Worm (Caenorhabditis elegans) whole organism, early embryonic: ENCODE results near the gene ztf-28.
A peak's percentile ranks its signal among the peaks of the same experiment; 100 is the strongest.
"Not testable (repeated sequence)": the region's sequence is repeated elsewhere in the genome, so short reads cannot be mapped to it uniquely, and the experiment has no call there.

Source experiments
- B0310.2 ChIP-seq: sonication (generic microtip); optimal IDR thresholded peaks from 2 replicates; lab custom pipeline; 2016; ENCODE audit warnings: mild to moderate bottlenecking, missing genetic modification characterization, missing compliant biosample characterization
- F13C5.2 ChIP-seq: sonication (generic microtip); optimal IDR thresholded peaks from 2 replicates; lab custom pipeline; 2017; ENCODE audit warnings: mild to moderate bottlenecking, missing genetic modification characterization, inconsistent platforms, missing compliant biosample characterization
- aly-1 ChIP-seq: sonication (generic microtip); optimal IDR thresholded peaks from 2 replicates; lab custom pipeline; 2016; ENCODE audit warnings: missing genetic modification characterization, missing compliant biosample characterization
- ama-1 ChIP-seq: fragments of 150-350 bp; optimal IDR thresholded peaks from 2 replicates; lab custom pipeline; 2014
- ceh-13 ChIP-seq: fragments of 200-800 bp; sonication (Bioruptor generic); optimal IDR thresholded peaks from 2 replicates; lab custom pipeline; 2018; ENCODE audit warnings: mild to moderate bottlenecking, missing genetic modification characterization, missing compliant biosample characterization
- ceh-36 ChIP-seq: sonication (generic microtip); optimal IDR thresholded peaks from 2 replicates; lab custom pipeline; 2016; ENCODE audit warnings: missing genetic modification characterization, inconsistent platforms, missing compliant biosample characterization
- ets-7 ChIP-seq: sonication (generic microtip); optimal IDR thresholded peaks from 2 replicates; lab custom pipeline; 2016; ENCODE audit warnings: missing genotype, missing genetic modification characterization, missing compliant biosample characterization
- flt-1 ChIP-seq: fragments of 200-800 bp; sonication (Bioruptor generic); IDR thresholded peaks from 2 replicates; pipeline ENCODE4 v1.3.6; 2022; ENCODE audit warnings: missing genetic modification characterization, missing compliant biosample characterization
- hmbx-1 ChIP-seq: sonication (generic microtip); optimal IDR thresholded peaks from 2 replicates; lab custom pipeline; 2016; ENCODE audit warnings: mild to moderate bottlenecking, missing genetic modification characterization, missing compliant biosample characterization
- hmg-4 ChIP-seq: fragments of 200-800 bp; sonication (Bioruptor generic); optimal IDR thresholded peaks from 2 replicates; lab custom pipeline; 2018; ENCODE audit warnings: mild to moderate bottlenecking, missing genetic modification characterization, missing compliant biosample characterization
- hnd-1 ChIP-seq: sonication (generic microtip); optimal IDR thresholded peaks from 2 replicates; lab custom pipeline; 2016; ENCODE audit warnings: missing genetic modification characterization, missing compliant biosample characterization
- pes-1 ChIP-seq: fragments of 200-800 bp; sonication (Bioruptor generic); IDR thresholded peaks from 2 replicates; pipeline ENCODE4 v1.3.6; 2022; ENCODE audit warnings: missing genetic modification reagents, missing genetic modification characterization, missing compliant biosample characterization
- scrt-1 ChIP-seq: fragments of 200-800 bp; sonication (Bioruptor generic); IDR thresholded peaks from 2 replicates; pipeline ENCODE4 v1.3.6; 2022; ENCODE audit warnings: missing genetic modification characterization, missing compliant biosample characterization
- sea-1 ChIP-seq: fragments of 200-800 bp; sonication (Bioruptor generic); conservative IDR thresholded peaks from 2 replicates; pipeline ENCODE4 v1.3.6; 2022; ENCODE audit warnings: missing genetic modification characterization, missing compliant biosample characterization
- tbx-11 ChIP-seq: fragments of 200-800 bp; sonication (Bioruptor generic); IDR thresholded peaks from 2 replicates; pipeline ENCODE4 v1.3.6; 2022; ENCODE audit warnings: missing genetic modification characterization, missing compliant biosample characterization
- tbx-37 ChIP-seq: fragments of 200-800 bp; sonication (Bioruptor generic); conservative IDR thresholded peaks from 2 replicates; pipeline ENCODE4 v1.3.6; 2022; ENCODE audit warnings: missing genetic modification reagents, missing genetic modification characterization, missing compliant biosample characterization
- tra-4 ChIP-seq: sonication (generic microtip); optimal IDR thresholded peaks from 2 replicates; lab custom pipeline; 2017; ENCODE audit warnings: missing genetic modification characterization, missing compliant biosample characterization

ztf-28 gene

DNA sequence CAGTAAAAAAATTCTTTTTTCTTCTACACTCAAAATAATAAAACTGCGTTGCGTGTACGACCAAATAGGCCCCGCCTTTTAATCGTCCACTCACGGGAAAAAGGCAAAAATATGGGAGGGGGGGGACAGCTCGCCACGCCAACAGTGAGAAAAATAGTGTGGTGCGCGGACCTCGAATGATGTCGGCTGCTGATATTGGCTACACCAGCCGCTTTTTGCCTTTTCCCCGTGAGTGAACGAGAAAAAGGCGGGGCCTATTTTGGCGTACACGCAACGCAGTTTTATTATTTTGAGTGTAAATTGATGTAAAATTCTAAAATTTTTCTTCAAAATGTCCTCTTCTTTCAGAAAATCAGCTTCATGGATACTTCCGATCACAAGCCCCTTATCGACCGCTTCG, at the start of gene ztf-28:
ztf-28 (plus strand) TSS at position 349 of the 400 bp plus-strand sequence.
- not testable (repeated sequence) for TF ChIP-seq ama-1 (lab: Kevin White, UChicago); B0310.2 (tag; lab: Kevin White, UChicago); hmg-4 (GFP tag; lab: Kevin White, UChicago)

DNA sequence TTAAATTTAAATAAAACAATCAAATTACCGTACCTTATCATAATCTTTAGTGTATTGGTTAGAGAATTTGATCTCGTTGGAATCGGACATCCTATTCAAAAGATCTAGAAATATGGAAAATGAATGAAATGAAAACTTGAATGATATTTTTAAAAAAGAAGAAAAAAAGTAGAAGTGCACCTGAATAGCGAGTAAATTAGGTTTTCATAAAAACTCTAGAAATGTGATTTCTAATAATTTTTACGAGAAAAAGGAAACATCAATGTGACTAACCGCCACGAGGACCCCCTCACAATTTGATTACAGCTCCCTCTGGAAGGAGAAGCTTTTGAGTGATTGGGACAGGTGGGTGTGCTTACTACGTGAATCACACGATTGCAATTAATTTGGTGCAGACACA, 44.5 kb upstream of the ztf-28 start, which contains the start of gene Y40B10A.5:
Y40B10A.5 (minus strand) TSS at position 101 of the 400 bp plus-strand sequence.
- TF ChIP-seq ceh-36 (tag; lab: Kevin White, UChicago) (no peak), ceh-13 (GFP tag; lab: Kevin White, UChicago) (no peak), pes-1 (GFP tag; lab: Robert Waterston, UW) (no peak), hmg-4 (GFP tag; lab: Kevin White, UChicago) (no peak), tbx-37 (GFP tag; lab: Robert Waterston, UW) (no peak), tra-4 (no peak), scrt-1 (no peak), sea-1 (no peak), F13C5.2 (tag; lab: Kevin White, UChicago) (no peak), tbx-11 (GFP tag; lab: Robert Waterston, UW) (no peak), aly-1 (no peak), hnd-1 (no peak), ets-7 (tag; lab: Kevin White, UChicago) (no peak)

DNA sequence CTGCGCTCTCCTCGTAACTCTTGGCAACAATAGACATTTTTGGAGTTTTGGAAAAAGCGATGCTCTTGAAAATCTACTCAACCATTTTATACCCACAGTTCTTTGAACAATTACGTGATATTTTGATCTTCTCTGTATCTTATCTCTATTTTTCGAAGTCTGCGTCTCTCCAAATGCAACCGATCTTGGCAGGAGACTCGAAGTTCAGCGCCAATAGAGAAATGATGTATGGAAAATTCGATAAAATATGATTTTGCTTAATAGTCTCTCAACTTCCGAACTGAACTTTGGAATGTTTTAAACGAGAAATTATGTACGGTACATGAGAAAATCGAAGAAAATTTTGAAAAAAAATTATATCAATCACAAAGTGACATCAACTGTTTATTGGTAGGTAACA, 40.3 kb upstream of the ztf-28 start, which contains the start of gene comt-4:
comt-4 (minus strand) TSS at position 50 of the 400 bp plus-strand sequence.
- no peak for TF ChIP-seq hnd-1
- no peak for TF ChIP-seq ceh-36 (tag; lab: Kevin White, UChicago)
- no peak for TF ChIP-seq tbx-11 (GFP tag; lab: Robert Waterston, UW)
- no peak for TF ChIP-seq ama-1 (lab: Kevin White, UChicago)

DNA sequence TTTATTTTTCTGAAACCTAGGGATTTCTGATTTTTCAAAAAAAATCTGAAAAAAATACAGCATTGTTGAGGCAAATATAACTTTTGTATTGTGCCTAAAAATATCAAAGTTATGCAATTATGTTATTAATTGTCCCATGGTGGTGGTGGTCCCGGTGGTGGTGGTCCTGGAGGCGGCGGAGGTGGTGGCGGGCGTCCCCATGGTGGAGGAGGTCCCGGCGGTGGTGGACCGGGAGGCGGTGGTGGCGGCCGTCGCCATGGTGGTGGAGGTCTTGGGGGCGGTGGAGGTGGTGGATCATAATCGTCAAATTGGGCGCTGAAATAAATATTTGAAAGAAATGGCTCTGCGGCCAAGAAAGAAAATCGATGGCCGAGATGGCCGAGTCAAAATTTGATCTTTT, 39.7 kb upstream of the ztf-28 start:
- no peak for TF ChIP-seq tbx-37 (GFP tag; lab: Robert Waterston, UW)
- 0 out of 2 replicates have a peak, but pooled peaks have one; percentile 48 for TF ChIP-seq scrt-1

DNA sequence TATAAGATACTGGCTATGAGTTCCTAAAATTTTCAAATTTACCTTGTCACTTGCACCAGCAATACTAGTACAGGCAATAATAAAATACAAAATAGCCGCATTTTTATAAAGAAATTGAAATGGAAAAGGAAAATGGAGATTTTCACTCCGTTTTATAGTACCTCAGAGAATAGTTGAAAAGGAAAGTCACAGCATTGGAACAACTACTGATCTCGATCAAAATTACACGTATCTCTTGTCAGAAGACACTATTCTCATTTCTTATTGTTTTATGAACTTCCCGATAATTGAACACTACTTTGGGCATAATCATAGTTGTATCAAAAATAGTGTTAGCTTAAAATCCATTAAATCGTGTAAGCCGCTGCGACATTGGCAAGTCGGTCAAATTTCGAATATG, 39.0 kb upstream of the ztf-28 start, which contains the start of gene Y40B10A.11:
Y40B10A.11 (minus strand) TSS at position 101 of the 400 bp plus-strand sequence.
- TF ChIP-seq sea-1 (no peak), tra-4 (no peak), pes-1 (GFP tag; lab: Robert Waterston, UW) (no peak), ceh-36 (tag; lab: Kevin White, UChicago) (no peak), hnd-1 (no peak), hmg-4 (GFP tag; lab: Kevin White, UChicago) (no peak), aly-1 (no peak), B0310.2 (tag; lab: Kevin White, UChicago) (no peak), tbx-11 (GFP tag; lab: Robert Waterston, UW) (no peak), ceh-13 (GFP tag; lab: Kevin White, UChicago) (no peak), tbx-37 (GFP tag; lab: Robert Waterston, UW) (no peak), hmbx-1 (tag; lab: Kevin White, UChicago) (no peak), ama-1 (lab: Kevin White, UChicago) (no peak), ets-7 (tag; lab: Kevin White, UChicago) (no peak), scrt-1 (no peak), flt-1 (GFP tag; lab: Robert Waterston, UW) (no peak), F13C5.2 (tag; lab: Kevin White, UChicago) (no peak)

DNA sequence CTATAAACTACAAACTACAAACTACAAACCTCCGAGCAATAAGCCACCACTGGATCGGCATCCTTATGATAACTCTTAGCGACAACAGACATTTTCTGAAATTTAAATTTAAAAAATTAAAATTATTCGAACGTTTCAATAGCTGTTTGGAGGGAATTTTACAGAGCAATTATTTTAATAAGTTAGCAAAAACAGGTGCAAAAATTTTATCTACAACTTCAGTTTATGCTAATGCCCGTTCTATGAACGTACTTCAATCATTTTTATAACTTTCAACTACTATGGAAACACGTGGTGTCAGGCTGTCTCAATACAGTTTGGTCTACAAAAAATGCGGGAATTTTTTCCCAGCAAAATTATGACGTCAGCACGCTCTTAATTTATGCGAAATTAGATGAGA, 37.0 kb upstream of the ztf-28 start, which contains the start of gene comt-5:
comt-5 (minus strand) TSS at position 101 of the 400 bp plus-strand sequence.
- TF ChIP-seq hmg-4 (GFP tag; lab: Kevin White, UChicago): no peak
- no peak for TF ChIP-seq ama-1 (lab: Kevin White, UChicago)
- no peak for TF ChIP-seq hnd-1
- no peak for TF ChIP-seq aly-1
- no peak for TF ChIP-seq B0310.2 (tag; lab: Kevin White, UChicago)
- no peak for TF ChIP-seq ceh-13 (GFP tag; lab: Kevin White, UChicago)
- TF ChIP-seq tra-4: no peak

DNA sequence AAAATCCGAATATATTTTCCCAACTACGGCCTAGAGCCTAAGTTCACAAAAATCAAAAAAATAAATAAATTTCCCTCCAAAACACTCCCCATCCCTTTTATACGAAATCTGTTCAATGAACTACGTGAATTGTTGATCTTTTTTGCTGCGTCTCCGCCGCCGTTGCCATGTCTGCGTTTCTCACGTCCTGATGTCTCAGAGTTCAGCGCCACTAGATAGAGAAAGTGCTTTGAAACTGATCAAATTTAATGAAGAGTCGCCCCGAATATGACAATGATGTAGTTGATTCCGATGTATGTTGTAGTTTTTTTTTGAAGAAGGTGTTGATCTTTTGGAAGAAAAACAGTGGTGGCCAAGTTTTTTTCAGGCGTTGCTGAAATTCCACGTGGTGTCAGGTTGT, 36.2 kb upstream of the ztf-28 start:
- TF ChIP-seq hmg-4 (GFP tag; lab: Kevin White, UChicago) (no peak), ama-1 (lab: Kevin White, UChicago) (no peak), scrt-1 (no peak), ets-7 (tag; lab: Kevin White, UChicago) (no peak), pes-1 (GFP tag; lab: Robert Waterston, UW) (no peak)

DNA sequence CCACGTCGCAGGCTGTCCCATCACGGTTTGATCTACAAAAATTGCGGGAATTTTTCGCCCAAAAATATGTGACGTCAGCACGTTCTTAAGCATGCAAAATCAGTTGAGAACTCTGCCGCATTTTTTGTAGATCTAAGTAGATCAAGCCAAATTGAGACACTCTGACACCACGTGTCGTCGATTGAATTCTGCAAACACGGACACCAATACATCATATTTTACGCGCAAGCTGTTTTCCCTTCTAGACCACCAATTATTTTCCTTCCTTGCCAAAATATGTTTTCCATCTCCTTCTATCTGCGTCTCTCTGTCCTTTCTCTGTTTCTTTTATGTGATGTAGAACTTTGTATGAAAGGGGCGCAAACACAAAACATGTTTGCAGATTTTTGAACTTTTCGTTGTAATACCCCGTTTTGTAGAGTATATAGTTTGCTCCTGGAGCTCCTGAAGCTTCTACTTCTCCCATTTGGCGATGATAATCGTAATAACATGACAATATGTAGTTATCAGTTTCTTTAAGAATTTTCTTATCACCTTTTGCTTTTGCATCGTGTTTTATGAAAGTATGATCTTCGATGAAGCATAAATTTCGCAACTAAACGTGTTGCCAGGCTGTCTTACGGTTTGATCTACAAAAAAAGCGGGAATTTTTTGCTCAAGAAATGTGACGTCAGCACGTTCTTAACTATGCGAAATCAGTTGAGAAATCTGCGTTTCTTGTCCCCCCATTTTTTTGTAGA, 34.5 kb upstream of the ztf-28 start:
- TF ChIP-seq pes-1 (GFP tag; lab: Robert Waterston, UW) (no peak), sea-1 (no peak), B0310.2 (tag; lab: Kevin White, UChicago) (no peak), aly-1 (no peak), hmg-4 (GFP tag; lab: Kevin White, UChicago) (no peak), scrt-1 (no peak), F13C5.2 (tag; lab: Kevin White, UChicago) (no peak), hmbx-1 (tag; lab: Kevin White, UChicago) (no peak), hnd-1 (no peak), tbx-11 (GFP tag; lab: Robert Waterston, UW) (no peak)
